Worm (Caenorhabditis elegans) whole organism, L3 larva: ENCODE measurements around the gene Y40B10A.11.

Experiments used
- nhr-237 ChIP-seq: fragments of 150-350 bp; optimal IDR thresholded peaks from 2 replicates; lab custom pipeline; 2014; ENCODE audit warnings: missing biosample characterization, missing genetic modification characterization
- ztf-11 ChIP-seq: fragments of 150-350 bp; optimal IDR thresholded peaks from 2 replicates; lab custom pipeline; 2014; ENCODE audit warnings: missing biosample characterization, missing genetic modification characterization

ce11 chrV:2068728-2069443 lies 17.5 kb upstream of the Y40B10A.11 start:
- no peak for TF ChIP-seq nhr-237 (tag; lab: Kevin White, UChicago)
- TF ChIP-seq ztf-11 (tag; lab: Kevin White, UChicago), result no peak
